Fruit fly (Drosophila melanogaster) whole organism, embryonic: Measurements from ENCODE around the gene mthl12.
A peak's percentile ranks its signal among the peaks of the same experiment; 100 is the strongest.

Experiments
- CG11093 ChIP-seq: fragments of 200-800 bp; sonication (Bioruptor generic); IDR thresholded peaks from 3 replicates; pipeline ENCODE4 v1.3.6; 2022; ENCODE audit warnings: missing biosample characterization, missing genetic modification characterization
- CG11398 ChIP-seq: fragments of 200-800 bp; sonication (Bioruptor generic); optimal IDR thresholded peaks from 2 replicates; lab custom pipeline; 2016; ENCODE audit warnings: missing biosample characterization, missing genetic modification characterization
- CG12236 ChIP-seq: fragments of 200-800 bp; sonication (Bioruptor generic); optimal IDR thresholded peaks from 2 replicates; lab custom pipeline; 2016; ENCODE audit warnings: missing biosample characterization, missing genetic modification characterization
- CG13123 ChIP-seq: fragments of 200-800 bp; sonication (Bioruptor generic); optimal IDR thresholded peaks from 2 replicates; lab custom pipeline; 2016; ENCODE audit warnings: missing biosample characterization, missing genetic modification characterization
- CG13287 ChIP-seq: fragments of 200-800 bp; sonication (Bioruptor generic); IDR thresholded peaks from 2 replicates; pipeline ENCODE4 v1.3.6; 2022; ENCODE audit warnings: missing biosample characterization, missing genetic modification characterization; ENCODE audit not compliant: partially characterized antibody
- CG15073 ChIP-seq: fragments of 200-800 bp; sonication (Bioruptor generic); optimal IDR thresholded peaks from 2 replicates; lab custom pipeline; 2016; ENCODE audit warnings: missing biosample characterization, missing genetic modification characterization
- CG1792 ChIP-seq: fragments of 200-800 bp; sonication (Bioruptor generic); optimal IDR thresholded peaks from 2 replicates; lab custom pipeline; 2016; ENCODE audit warnings: missing biosample characterization, missing genetic modification characterization
- CG2129 ChIP-seq: fragments of 200-800 bp; sonication (Bioruptor generic); IDR thresholded peaks from 2 replicates; pipeline ENCODE4 v1.3.6; 2022; ENCODE audit warnings: missing biosample characterization, missing genetic modification characterization; ENCODE audit not compliant: partially characterized antibody
- CG3281 ChIP-seq: fragments of 200-800 bp; sonication (Bioruptor generic); optimal IDR thresholded peaks from 3 replicates; lab custom pipeline; 2017; ENCODE audit warnings: missing biosample characterization, mild to moderate bottlenecking, missing genetic modification characterization
- CG3407 ChIP-seq: fragments of 200-800 bp; sonication (Bioruptor generic); optimal IDR thresholded peaks from 2 replicates; lab custom pipeline; 2018; ENCODE audit warnings: missing biosample characterization, mild to moderate bottlenecking, missing genetic modification characterization
- CG4730 ChIP-seq: fragments of 200-800 bp; sonication (Bioruptor generic); IDR thresholded peaks from 2 replicates; pipeline ENCODE4 v1.3.6; 2022; ENCODE audit warnings: missing biosample characterization, missing genetic modification characterization
- CG6272 ChIP-seq: fragments of 200-800 bp; sonication (Bioruptor generic); IDR thresholded peaks from 2 replicates; pipeline ENCODE4 v1.3.6; 2022; ENCODE audit warnings: missing biosample characterization, missing genetic modification characterization
- CG6683 ChIP-seq: fragments of 200-800 bp; sonication (Bioruptor generic); optimal IDR thresholded peaks from 2 replicates; lab custom pipeline; 2017; ENCODE audit warnings: missing biosample characterization, mild to moderate bottlenecking, missing genetic modification characterization, missing genetic modification reagents
- CG6689 ChIP-seq: fragments of 200-800 bp; sonication (Bioruptor generic); IDR thresholded peaks from 2 replicates; pipeline ENCODE4 v1.3.6; 2022; ENCODE audit warnings: missing biosample characterization, missing genetic modification characterization
- CG8089 ChIP-seq: fragments of 200-800 bp; sonication (Bioruptor generic); optimal IDR thresholded peaks from 3 replicates; lab custom pipeline; 2016; ENCODE audit warnings: missing biosample characterization, missing genetic modification characterization
- CG8765 ChIP-seq: fragments of 200-800 bp; sonication (Bioruptor generic); IDR thresholded peaks from 2 replicates; pipeline ENCODE4 v1.3.6; 2022; ENCODE audit warnings: missing biosample characterization, missing genetic modification characterization
- CG9609 ChIP-seq: fragments of 200-800 bp; sonication (Bioruptor generic); optimal IDR thresholded peaks from 3 replicates; lab custom pipeline; 2016; ENCODE audit warnings: missing biosample characterization, missing genetic modification characterization
- Chrac-16 ChIP-seq: fragments of 200-800 bp; sonication (Bioruptor generic); optimal IDR thresholded peaks from 3 replicates; lab custom pipeline; 2016; ENCODE audit warnings: missing biosample characterization, missing genetic modification characterization
- CrebB ChIP-seq: fragments of 200-800 bp; sonication (Bioruptor generic); optimal IDR thresholded peaks from 3 replicates; lab custom pipeline; 2018; ENCODE audit warnings: missing biosample characterization, mild to moderate bottlenecking, missing genetic modification characterization
- Dad ChIP-seq: fragments of 200-800 bp; sonication (Bioruptor generic); optimal IDR thresholded peaks from 3 replicates; lab custom pipeline; 2016; ENCODE audit warnings: missing biosample characterization, missing genetic modification characterization
- ERR ChIP-seq: fragments of 200-800 bp; sonication (Bioruptor generic); optimal IDR thresholded peaks from 2 replicates; lab custom pipeline; 2016; ENCODE audit warnings: missing biosample characterization, missing genetic modification characterization
- Hmr ChIP-seq: fragments of 200-800 bp; sonication (Bioruptor generic); optimal IDR thresholded peaks from 3 replicates; lab custom pipeline; 2017; ENCODE audit warnings: mild to moderate bottlenecking, missing biosample characterization, missing genetic modification reagents, missing genetic modification characterization
- Hr39 ChIP-seq: fragments of >200 bp; optimal IDR thresholded peaks from 2 replicates; lab custom pipeline; 2017
- Hsf ChIP-seq: fragments of 200-800 bp; sonication (Bioruptor generic); optimal IDR thresholded peaks from 3 replicates; lab custom pipeline; 2016; ENCODE audit warnings: missing biosample characterization, missing genetic modification characterization
- Jarid2 ChIP-seq: fragments of 200-800 bp; sonication (Bioruptor generic); optimal IDR thresholded peaks from 3 replicates; lab custom pipeline; 2017; ENCODE audit warnings: mild to moderate bottlenecking, missing biosample characterization, missing genetic modification reagents, missing genetic modification characterization
- Lhr ChIP-seq: fragments of 200-800 bp; sonication (Bioruptor generic); optimal IDR thresholded peaks from 3 replicates; lab custom pipeline; 2017; ENCODE audit warnings: mild to moderate bottlenecking, missing biosample characterization, missing genetic modification reagents, missing genetic modification characterization
- Meics ChIP-seq: fragments of 200-800 bp; sonication (Bioruptor generic); optimal IDR thresholded peaks from 2 replicates; lab custom pipeline; 2017; ENCODE audit warnings: missing biosample characterization, mild to moderate bottlenecking, missing genetic modification characterization
- Sin3A ChIP-seq: fragments of >200 bp; optimal IDR thresholded peaks from 2 replicates; lab custom pipeline; 2018
- Trl ChIP-seq, 3 experiments: fragments of >200 bp in 2 of 3; fragments of 200-800 bp in 1 of 3; sonication (Bioruptor generic) in 1 of 3; optimal IDR thresholded peaks; 2 replicates in 1 of 3; 3 replicates in 2 of 3; lab custom pipeline; 2016 to 2017; ENCODE audit warnings: missing biosample characterization in 1 of 3, missing genetic modification characterization in 1 of 3
- Xbp1 ChIP-seq: fragments of 200-800 bp; sonication (Bioruptor generic); optimal IDR thresholded peaks from 3 replicates; lab custom pipeline; 2016; ENCODE audit warnings: missing biosample characterization, mild to moderate bottlenecking, missing genetic modification characterization
- ab ChIP-seq: fragments of 200-800 bp; sonication (Bioruptor generic); optimal IDR thresholded peaks from 2 replicates; lab custom pipeline; 2016; ENCODE audit warnings: missing biosample characterization, missing genetic modification characterization
- al ChIP-seq: fragments of 200-800 bp; sonication (Bioruptor generic); IDR thresholded peaks from 2 replicates; pipeline ENCODE4 v1.3.6; 2022; ENCODE audit warnings: missing biosample characterization, missing genetic modification characterization
- aop ChIP-seq: fragments of 200-800 bp; sonication (Bioruptor generic); IDR thresholded peaks from 2 replicates; pipeline ENCODE4 v1.3.6; 2022; ENCODE audit warnings: missing biosample characterization, missing genetic modification characterization
- ap ChIP-seq: fragments of 200-800 bp; sonication (Bioruptor generic); IDR thresholded peaks from 2 replicates; pipeline ENCODE4 v1.3.6; 2022; ENCODE audit warnings: missing biosample characterization, missing genetic modification characterization
- br ChIP-seq: fragments of >200 bp; optimal IDR thresholded peaks from 2 replicates; lab custom pipeline; 2017
- cg ChIP-seq: fragments of 200-800 bp; sonication (Bioruptor generic); optimal IDR thresholded peaks from 3 replicates; lab custom pipeline; 2019; ENCODE audit warnings: missing biosample characterization, mild to moderate bottlenecking, missing genetic modification characterization, moderate library complexity
- chinmo ChIP-seq: fragments of 200-800 bp; sonication (Bioruptor generic); IDR thresholded peaks from 4 replicates; pipeline ENCODE4 v1.3.6; 2022; ENCODE audit warnings: missing biosample characterization, missing genetic modification characterization; ENCODE audit not compliant: partially characterized antibody
- chn ChIP-seq: fragments of 200-800 bp; sonication (Bioruptor generic); optimal IDR thresholded peaks from 2 replicates; lab custom pipeline; 2016; ENCODE audit warnings: missing biosample characterization, missing genetic modification characterization
- cwo ChIP-seq: fragments of 200-800 bp; sonication (Bioruptor generic); optimal IDR thresholded peaks from 3 replicates; lab custom pipeline; 2017; ENCODE audit warnings: missing biosample characterization, missing genetic modification characterization, mild to moderate bottlenecking, moderate library complexity, missing genetic modification reagents
- da ChIP-seq: fragments of 200-800 bp; sonication (Bioruptor generic); optimal IDR thresholded peaks from 2 replicates; lab custom pipeline; 2016; ENCODE audit warnings: missing biosample characterization, missing genetic modification characterization
- dati ChIP-seq: fragments of 200-800 bp; sonication (Bioruptor generic); IDR thresholded peaks from 2 replicates; pipeline ENCODE4 v1.3.6; 2022; ENCODE audit warnings: missing biosample characterization, missing genetic modification characterization
- dmrt11E ChIP-seq: fragments of 200-800 bp; sonication (Bioruptor generic); optimal IDR thresholded peaks from 3 replicates; lab custom pipeline; 2018; ENCODE audit warnings: missing biosample characterization, mild to moderate bottlenecking, missing genetic modification characterization, moderate library complexity
- esg ChIP-seq: fragments of 200-800 bp; sonication (Bioruptor generic); conservative IDR thresholded peaks from 2 replicates; pipeline ENCODE4 v1.3.6; 2022; ENCODE audit warnings: missing biosample characterization, missing genetic modification characterization
- gcm2 ChIP-seq: fragments of 200-800 bp; sonication (Bioruptor generic); optimal IDR thresholded peaks from 2 replicates; lab custom pipeline; 2016; ENCODE audit warnings: missing biosample characterization, missing genetic modification characterization
- ham ChIP-seq: fragments of 200-800 bp; sonication (Bioruptor generic); IDR thresholded peaks from 2 replicates; pipeline ENCODE4 v1.3.6; 2022; ENCODE audit warnings: missing biosample characterization, missing genetic modification characterization
- insv ChIP-seq, 2 experiments: fragments of 200-800 bp; sonication (Bioruptor generic); optimal IDR thresholded peaks; 3 replicates each; lab custom pipeline; 2016 to 2018; ENCODE audit warnings: missing biosample characterization in 2 of 2, missing genetic modification characterization in 2 of 2
- lola ChIP-seq, 3 experiments: fragments of >200 bp in 2 of 3; fragments of 200-800 bp in 1 of 3; sonication (Bioruptor generic) in 1 of 3; optimal IDR thresholded peaks; 2 replicates each; lab custom pipeline; 2017 to 2019; ENCODE audit warnings: missing biosample characterization in 3 of 3, missing genetic modification characterization in 3 of 3, mild to moderate bottlenecking in 1 of 3, moderate library complexity in 1 of 3
- nom ChIP-seq: fragments of 200-800 bp; sonication (Bioruptor generic); optimal IDR thresholded peaks from 2 replicates; lab custom pipeline; 2017; ENCODE audit warnings: missing biosample characterization, missing genetic modification characterization, mild to moderate bottlenecking, moderate library complexity, missing genetic modification reagents
- odd ChIP-seq: fragments of 200-800 bp; sonication (Bioruptor generic); optimal IDR thresholded peaks from 2 replicates; lab custom pipeline; 2017; ENCODE audit warnings: missing biosample characterization, mild to moderate bottlenecking, missing genetic modification characterization
- slbo ChIP-seq: fragments of 200-800 bp; sonication (Bioruptor generic); IDR thresholded peaks from 2 replicates; pipeline ENCODE4 v1.3.6; 2022; ENCODE audit warnings: missing biosample characterization, missing genetic modification characterization
- sna ChIP-seq: fragments of 200-800 bp; sonication (Bioruptor generic); IDR thresholded peaks from 2 replicates; pipeline ENCODE4 v1.3.6; 2022; ENCODE audit warnings: missing biosample characterization, missing genetic modification characterization; ENCODE audit not compliant: partially characterized antibody
- wek ChIP-seq: fragments of 200-800 bp; sonication (Bioruptor generic); optimal IDR thresholded peaks from 3 replicates; lab custom pipeline; 2018; ENCODE audit warnings: missing biosample characterization, mild to moderate bottlenecking, missing genetic modification characterization, moderate library complexity

Gene mthl12

dm6 chr3R:13353373-13353772, at the start of gene mthl12:
TSS of gene mthl12 (plus strand) at chr3R:13353673.
- no peak for TF ChIP-seq Chrac-16
- TF ChIP-seq esg (GFP tag; lab: Robert Waterston, UW): no peak
- TF ChIP-seq CG3281 (GFP tag; lab: Kevin White, UChicago): no peak
- TF ChIP-seq chn: no peak
- TF ChIP-seq CG6689 (GFP tag; lab: Robert Waterston, UW): no peak
- TF ChIP-seq CG6272: no peak
- TF ChIP-seq odd: no peak
- no peak for TF ChIP-seq wek
- TF ChIP-seq Hsf (GFP tag; lab: Kevin White, UChicago): no peak
- no peak for TF ChIP-seq CG8765
- no peak for TF ChIP-seq aop (GFP tag; lab: Robert Waterston, UW)
- no peak for TF ChIP-seq lola (GFP tag; optimal IDR thresholded peaks at IDR 0.05; lab: Kevin White, UChicago)
- no peak for TF ChIP-seq CG6683
- no peak for TF ChIP-seq CrebB
- no peak for TF ChIP-seq CG11398 (GFP tag; lab: Kevin White, UChicago)
- TF ChIP-seq slbo (GFP tag; lab: Robert Waterston, UW): no peak
- no peak for TF ChIP-seq CG4730 (GFP tag; lab: Robert Waterston, UW)
- no peak for TF ChIP-seq ab (GFP tag; lab: Kevin White, UChicago)
- no peak for TF ChIP-seq Sin3A (lab: Kevin White, UChicago)
- no peak for TF ChIP-seq Hr39

dm6 chr3R:13304512-13305069, 48.9 kb upstream of the mthl12 start:
- TF ChIP-seq al (GFP tag; lab: Robert Waterston, UW): no peak
- TF ChIP-seq Trl (optimal IDR thresholded peaks at IDR 0.05; lab: Kevin White, UChicago): peak; percentile 22 to 25
- TF ChIP-seq Trl (GFP tag; optimal IDR thresholded peaks at IDR 0.05; lab: Kevin White, UChicago): no peak
- TF ChIP-seq Xbp1 (GFP tag; lab: Kevin White, UChicago): no peak
- TF ChIP-seq ham (GFP tag; lab: Robert Waterston, UW): no peak
- TF ChIP-seq ap: no peak
- 0 out of 4 replicates have a peak, but pooled peaks have one; percentile 33 for TF ChIP-seq chinmo
- TF ChIP-seq wek: peak; percentile 86
- TF ChIP-seq ERR (GFP tag; lab: Kevin White, UChicago): no peak
- TF ChIP-seq CG13287 (GFP tag; lab: Robert Waterston, UW): peak; percentile 40; the same call in 1 of the 2 replicates
- no peak for TF ChIP-seq da (GFP tag; lab: Kevin White, UChicago)
- peak; percentile 36 for TF ChIP-seq Jarid2
- no peak for TF ChIP-seq CG12236
- no peak for TF ChIP-seq Dad (GFP tag; lab: Kevin White, UChicago)
- TF ChIP-seq insv (GFP tag; optimal IDR thresholded peaks at IDR 0.05; lab: Kevin White, UChicago): no peak
- no peak for TF ChIP-seq nom (GFP tag; lab: Kevin White, UChicago)
- TF ChIP-seq dati (GFP tag; lab: Robert Waterston, UW): no peak
- no peak for TF ChIP-seq br (lab: Kevin White, UChicago)
- no peak for TF ChIP-seq Hmr
- TF ChIP-seq CG13123 (GFP tag; lab: Kevin White, UChicago): no peak
- no peak for TF ChIP-seq CG2129 (GFP tag; lab: Robert Waterston, UW)
- TF ChIP-seq gcm2 (GFP tag; lab: Kevin White, UChicago): no peak
- no peak for TF ChIP-seq cwo (GFP tag; lab: Kevin White, UChicago)
- TF ChIP-seq CG11093 (GFP tag; lab: Robert Waterston, UW): no peak
- 0 out of 2 replicates have a peak, but pooled peaks have one; percentile 24 for TF ChIP-seq sna (GFP tag; lab: Robert Waterston, UW)
- no peak for TF ChIP-seq CG3407 (GFP tag; lab: Kevin White, UChicago)
- no peak for TF ChIP-seq Meics (GFP tag; lab: Kevin White, UChicago)
- TF ChIP-seq cg (GFP tag; lab: Kevin White, UChicago): no peak
- TF ChIP-seq Lhr (GFP tag; lab: Kevin White, UChicago): no peak
- TF ChIP-seq CG15073 (GFP tag; lab: Kevin White, UChicago): no peak
- TF ChIP-seq CG9609 (GFP tag; lab: Kevin White, UChicago): no peak
- no peak for TF ChIP-seq CG8089 (GFP tag; lab: Kevin White, UChicago)
- no peak for TF ChIP-seq CG1792
- TF ChIP-seq dmrt11E (tag; lab: Kevin White, UChicago): no peak
